Worm (Caenorhabditis elegans): ENCODE measurements around the gene W06H8.2.

ce11 chrV:6209930-6210647 is 3.5 kb downstream of the W06H8.2 start:
- no peak for TF ChIP-seq xbp-1 (tag; optimal IDR thresholded peaks at IDR 0.05)
- TF ChIP-seq unc-62 (GFP tag; optimal IDR thresholded peaks at IDR 0.05): no peak
- TF ChIP-seq ztf-4 (tag; optimal IDR thresholded peaks at IDR 0.05): no peak
- TF ChIP-seq zip-4 (GFP tag; optimal IDR thresholded peaks at IDR 0.05): no peak
- no peak for TF ChIP-seq ama-1 (optimal IDR thresholded peaks at IDR 0.05)
- no peak for TF ChIP-seq fkh-10 (GFP tag; optimal IDR thresholded peaks at IDR 0.05)
- no peak for TF ChIP-seq mdl-1 (tag; optimal IDR thresholded peaks at IDR 0.05)
- TF ChIP-seq blmp-1 (tag; optimal IDR thresholded peaks at IDR 0.05): no peak
- no peak for TF ChIP-seq dpl-1 (GFP tag; optimal IDR thresholded peaks at IDR 0.05)
